Worm (Caenorhabditis elegans) whole organism, young adult: ENCODE results near the gene lec-7.

Experiments
- B0019.2 ChIP-seq: fragments of 200-800 bp; sonication (Bioruptor generic); conservative IDR thresholded peaks from 2 replicates; pipeline ENCODE4 v1.3.6; 2022; ENCODE audit warnings: missing genetic modification reagents, missing genetic modification characterization, missing compliant biosample characterization
- Y56A3A.18 ChIP-seq: fragments of 200-800 bp; sonication (Bioruptor generic); IDR thresholded peaks from 2 replicates; pipeline ENCODE4 v1.3.6; 2022; ENCODE audit warnings: missing genetic modification reagents, missing genetic modification characterization, missing compliant biosample characterization
- Y67H2A.10 ChIP-seq: fragments of 200-800 bp; sonication (Bioruptor generic); conservative IDR thresholded peaks from 2 replicates; pipeline ENCODE4 v1.3.6; 2022; ENCODE audit warnings: missing genetic modification reagents, missing genetic modification characterization, missing compliant biosample characterization
- die-1 ChIP-seq: sonication (generic microtip); optimal IDR thresholded peaks from 2 replicates; lab custom pipeline; 2016; ENCODE audit warnings: missing genotype, mild to moderate bottlenecking, missing genetic modification characterization, missing compliant biosample characterization
- lin-35 ChIP-seq, 3 experiments: fragments of 150-350 bp in 2 of 3; sonication (generic microtip) in 1 of 3; optimal IDR thresholded peaks; 2 replicates each; lab custom pipeline; 2014 to 2018; ENCODE audit warnings: missing biosample characterization in 3 of 3, missing genetic modification characterization in 3 of 3, missing genetic modification reagents in 3 of 3
- lin-40 ChIP-seq: sonication (generic microtip); optimal IDR thresholded peaks from 2 replicates; lab custom pipeline; 2016; ENCODE audit warnings: missing genetic modification characterization, mild to moderate bottlenecking, missing compliant biosample characterization, missing genotype, missing genetic modification reagents
- snpc-1.1 ChIP-seq: sonication (generic microtip); optimal IDR thresholded peaks from 2 replicates; lab custom pipeline; 2017; ENCODE audit warnings: missing genetic modification characterization, mild to moderate bottlenecking, missing compliant biosample characterization, antibody characterized with exemption, moderate library complexity, missing genotype, missing genetic modification reagents; ENCODE audit not compliant: insufficient read depth
- snpc-4 ChIP-seq, 5 experiments: fragments of 150-350 bp in 1 of 5; sonication (generic microtip) in 4 of 5; optimal IDR thresholded peaks; 2 replicates each; lab custom pipeline; 2014 to 2018; ENCODE audit warnings: missing genetic modification characterization in 5 of 5, missing biosample characterization in 3 of 5, antibody characterized with exemption in 2 of 5, mild to moderate bottlenecking in 2 of 5, missing compliant biosample characterization in 2 of 5, missing genotype in 2 of 5, moderate library complexity in 2 of 5, missing genetic modification reagents in 1 of 5
- tbp1 ChIP-seq: fragments of 200-800 bp; sonication (Bioruptor generic); optimal IDR thresholded peaks from 2 replicates; lab custom pipeline; 2018; ENCODE audit warnings: mild to moderate bottlenecking, missing genetic modification characterization, missing compliant biosample characterization
- unc-130 ChIP-seq: sonication (generic microtip); optimal IDR thresholded peaks from 2 replicates; lab custom pipeline; 2016; ENCODE audit warnings: missing genetic modification reagents, missing genetic modification characterization, missing compliant biosample characterization

DNA sequence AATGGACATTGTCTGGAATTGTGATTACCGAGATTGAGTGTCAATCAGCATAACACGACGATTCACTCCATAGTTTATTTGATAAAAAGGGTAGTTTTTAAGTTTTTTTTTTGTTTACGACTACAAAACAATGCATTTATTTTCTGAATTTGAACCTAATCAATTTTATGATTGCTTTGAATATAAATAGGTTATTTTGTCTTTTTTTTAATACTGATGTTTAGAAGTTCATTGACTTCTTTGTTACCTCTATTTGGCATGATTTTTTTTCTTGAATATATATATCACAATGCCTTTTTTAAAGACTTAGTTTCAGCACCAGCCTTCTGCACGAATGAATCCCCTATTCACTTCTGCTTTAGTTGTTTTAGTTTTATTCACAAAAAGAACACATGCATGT, 17.7 kb downstream of the lec-7 start, which contains the start of gene R07B1.13:
- no peak for TF ChIP-seq die-1 (tag; lab: Kevin White, UChicago)
- no peak for TF ChIP-seq Y56A3A.18 (GFP tag; lab: Robert Waterston, UW)
- no peak for TF ChIP-seq B0019.2 (GFP tag; lab: Robert Waterston, UW)
- TF ChIP-seq unc-130 (GFP tag; lab: Kevin White, UChicago), result no peak
- TF ChIP-seq snpc-4 (GFP tag; optimal IDR thresholded peaks at IDR 0.05; lab: Kevin White, UChicago), result no peak
- no peak for TF ChIP-seq snpc-4 (tag; optimal IDR thresholded peaks at IDR 0.05; lab: Kevin White, UChicago)
- TF ChIP-seq tbp1 (GFP tag; lab: Kevin White, UChicago), result no peak
- TF ChIP-seq Y67H2A.10 (GFP tag; lab: Robert Waterston, UW), result no peak
- no peak for TF ChIP-seq snpc-1.1
- TF ChIP-seq lin-40 (tag; lab: Kevin White, UChicago), result no peak
- no peak for TF ChIP-seq lin-35 (GFP tag; optimal IDR thresholded peaks at IDR 0.05; lab: Kevin White, UChicago)
